Worm (Caenorhabditis elegans): Measurements from ENCODE around the gene fbxc-49.

DNA sequence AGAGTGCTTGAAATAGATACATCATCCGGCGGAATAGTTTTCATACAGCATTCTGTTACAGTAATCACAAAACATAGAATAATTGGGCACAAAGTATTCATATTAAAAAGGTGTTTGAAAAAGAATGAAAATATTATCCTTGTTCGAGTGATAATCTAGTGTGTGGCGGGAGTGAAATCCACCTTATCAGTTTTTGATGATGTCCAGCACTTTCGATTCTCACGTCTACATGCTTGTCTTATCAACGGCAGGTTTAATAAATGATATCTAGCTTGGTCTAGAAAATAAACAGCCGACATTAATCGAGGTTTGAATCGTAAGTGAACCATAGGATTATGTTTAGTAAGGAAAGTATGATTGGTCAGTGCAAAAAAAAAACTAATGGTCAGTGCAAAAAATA lies 26.0 kb downstream of the fbxc-49 start, which contains the start of gene R52.5:
- no peak for TF ChIP-seq dmd-6 (GFP tag; IDR thresholded peaks at IDR 0.05)
- no peak for TF ChIP-seq nhr-77 (tag; optimal IDR thresholded peaks at IDR 0.05)
- no peak for TF ChIP-seq attf-4 (tag; optimal IDR thresholded peaks at IDR 0.05)
- TF ChIP-seq sdz-12 (GFP tag; optimal IDR thresholded peaks at IDR 0.05): no peak
- no peak for TF ChIP-seq fos-1 (tag; optimal IDR thresholded peaks at IDR 0.05)
- TF ChIP-seq skn-1 (tag; optimal IDR thresholded peaks at IDR 0.05): no peak
- no peak for TF ChIP-seq jun-1 (tag; optimal IDR thresholded peaks at IDR 0.05)
